Worm (Caenorhabditis elegans): ENCODE data around the gene F53E10.6.
"Not testable (repeated sequence)": the region's sequence is repeated elsewhere in the genome, so short reads cannot be mapped to it uniquely, and the experiment has no call there.

F53E10.6 gene

ce11 chrV:2625360-2625759 is 22.5 kb upstream of the F53E10.6 start, which contains the start of gene sknr-1:
TSS of gene sknr-1 (minus strand) at chrV:2625460.
- not testable (repeated sequence) for TF ChIP-seq cebp-2 (GFP tag; IDR thresholded peaks at IDR 0.05); Y53F4B.3 (GFP tag; IDR thresholded peaks at IDR 0.05); F57A8.1 (GFP tag; optimal IDR thresholded peaks at IDR 0.05)

ce11 chrV:2623765-2624164 is 20.9 kb upstream of the F53E10.6 start:
- TF ChIP-seq zfh-2 (GFP tag; conservative IDR thresholded peaks at IDR 0.05) (peak; percentile 58; the same call in 1 of the 2 replicates), Y53F4B.3 (GFP tag; IDR thresholded peaks at IDR 0.05) (no peak)

ce11 chrV:2621879-2622278 is 19.0 kb upstream of the F53E10.6 start, which contains the start of gene srh-271:
TSS of gene srh-271 (minus strand) at chrV:2621979.
- no peak for TF ChIP-seq F22D6.2 (tag; optimal IDR thresholded peaks at IDR 0.05)
- TF ChIP-seq xnd-1 (tag; optimal IDR thresholded peaks at IDR 0.05): no peak
- TF ChIP-seq ztf-22 (GFP tag; optimal IDR thresholded peaks at IDR 0.05): no peak
- no peak for TF ChIP-seq unc-62 (GFP tag; optimal IDR thresholded peaks at IDR 0.05)
- TF ChIP-seq nfya-2 (GFP tag; IDR thresholded peaks at IDR 0.05): no peak
- TF ChIP-seq lir-1 (GFP tag; conservative IDR thresholded peaks at IDR 0.05): no peak
- TF ChIP-seq ztf-28 (GFP tag; IDR thresholded peaks at IDR 0.05): no peak
- TF ChIP-seq nhr-80 (tag; optimal IDR thresholded peaks at IDR 0.05): no peak
- no peak for TF ChIP-seq tbp1 (GFP tag; optimal IDR thresholded peaks at IDR 0.05)
- no peak for TF ChIP-seq lsy-27 (tag; optimal IDR thresholded peaks at IDR 0.05; ENCODE audit: borderline replicate concordance, insufficient read depth)
- TF ChIP-seq snpc-1.1 (tag; optimal IDR thresholded peaks at IDR 0.05; ENCODE audit: insufficient read depth): no peak
- TF ChIP-seq rcor-1 (GFP tag; IDR thresholded peaks at IDR 0.05): no peak
- no peak for TF ChIP-seq attf-3 (GFP tag; conservative IDR thresholded peaks at IDR 0.05)
- no peak for TF ChIP-seq tlf-1 (GFP tag; optimal IDR thresholded peaks at IDR 0.05)
- no peak for TF ChIP-seq dpl-1 (GFP tag; optimal IDR thresholded peaks at IDR 0.05)
- no peak for TF ChIP-seq B0261.1 (tag; optimal IDR thresholded peaks at IDR 0.05)
- TF ChIP-seq ets-4 (GFP tag; optimal IDR thresholded peaks at IDR 0.05): no peak
- TF ChIP-seq aptf-2 (GFP tag; conservative IDR thresholded peaks at IDR 0.05): no peak
- TF ChIP-seq chd-7 (tag; optimal IDR thresholded peaks at IDR 0.05): no peak

- TF ChIP-seq ceh-91 (GFP tag; IDR thresholded peaks at IDR 0.05): no peak
- no peak for TF ChIP-seq snpc-1.1 (tag; optimal IDR thresholded peaks at IDR 0.05; ENCODE audit: insufficient read depth)
- TF ChIP-seq F23B12.7 (tag; optimal IDR thresholded peaks at IDR 0.05; ENCODE audit: insufficient read depth): no peak
- TF ChIP-seq lsy-27 (tag; optimal IDR thresholded peaks at IDR 0.05; ENCODE audit: borderline replicate concordance, insufficient read depth): no peak
- TF ChIP-seq ccch-3 (GFP tag; optimal IDR thresholded peaks at IDR 0.05): no peak
- no peak for TF ChIP-seq die-1 (tag; optimal IDR thresholded peaks at IDR 0.05)
- no peak for TF ChIP-seq chd-7 (tag; optimal IDR thresholded peaks at IDR 0.05)
- no peak for TF ChIP-seq zim-3 (tag; optimal IDR thresholded peaks at IDR 0.05)
- TF ChIP-seq xnd-1 (tag; optimal IDR thresholded peaks at IDR 0.05): no peak
- TF ChIP-seq aptf-3 (GFP tag; IDR thresholded peaks at IDR 0.05): no peak
- no peak for TF ChIP-seq Y53G8AR.9 (GFP tag; conservative IDR thresholded peaks at IDR 0.05)
- no peak for TF ChIP-seq F33H1.4 (GFP tag; IDR thresholded peaks at IDR 0.05)
- no peak for TF ChIP-seq F57C9.4 (tag; optimal IDR thresholded peaks at IDR 0.05)
These were observed 14.6 kb upstream of the F53E10.6 start for ce11 chrV:2617499-2617898.

Data from whole organism, young adult.